ENCODE assay signal across 1 fruit fly cellular context in genomic region chr3L:21515823-21516715, dm6.
TF ChIP-seq lines count a peak whose summit lies in the region.

SAK (minus strand) TSS chr3L:21515887.
Cdk12 (plus strand) TSS chr3L:21516306.

TF ChIP-seq in whole organism, embryonic, 481 proteins besides CTCF, POLR2A, EP300 and RAD21 (continued from another document and continues in another):
- TF ChIP-seq mam (GFP tag; optimal IDR thresholded peaks at IDR 0.05; lab: Kevin White, UChicago), result peak; percentile 77
- TF ChIP-seq zfh1 (GFP tag; IDR thresholded peaks at IDR 0.05; lab: Robert Waterston, UW), result peak; percentile 74; the same call in 2 of the 3 replicates
- TF ChIP-seq CG32767 (GFP tag; IDR thresholded peaks at IDR 0.05; lab: Robert Waterston, UW), result peak; percentile 53
- peak; percentile 82 for TF ChIP-seq ttk (GFP tag; IDR thresholded peaks at IDR 0.05; lab: Robert Waterston, UW)
- peak in 1 of 2 experiments; percentile 5 for TF ChIP-seq tll (GFP tag; optimal IDR thresholded peaks at IDR 0.05; lab: Kevin White, UChicago)
- TF ChIP-seq CG9727 (GFP tag; optimal IDR thresholded peaks at IDR 0.05; lab: Kevin White, UChicago), result peak; percentile 90
- peak; percentile 89 for TF ChIP-seq CG8924 (tag; optimal IDR thresholded peaks at IDR 0.05; lab: Kevin White, UChicago)
- peak; percentile 83 for TF ChIP-seq Nf-YC (tag; optimal IDR thresholded peaks at IDR 0.05; lab: Kevin White, UChicago)
- TF ChIP-seq CG11696 (GFP tag; IDR thresholded peaks at IDR 0.05; lab: Robert Waterston, UW), result no peak; the same call in 1 of the 2 replicates
- TF ChIP-seq Lim3 (GFP tag; IDR thresholded peaks at IDR 0.05; lab: Robert Waterston, UW), result no peak
- peak; percentile 80 for TF ChIP-seq Rx (GFP tag; IDR thresholded peaks at IDR 0.05; lab: Robert Waterston, UW)
- TF ChIP-seq CG8290 (GFP tag; optimal IDR thresholded peaks at IDR 0.05; lab: Kevin White, UChicago), result peak; percentile 82
- TF ChIP-seq CG8290 (tag; optimal IDR thresholded peaks at IDR 0.05; lab: Kevin White, UChicago), result peak; percentile 58 to 62
- no peak for TF ChIP-seq mld (GFP tag; IDR thresholded peaks at IDR 0.05; lab: Robert Waterston, UW; ENCODE audit: partially characterized antibody)
- peak; percentile 89 for TF ChIP-seq phol (tag; optimal IDR thresholded peaks at IDR 0.05; lab: Kevin White, UChicago)
- TF ChIP-seq D19A (tag; optimal IDR thresholded peaks at IDR 0.05; lab: Kevin White, UChicago), result peak; percentile 77
- TF ChIP-seq jumu (GFP tag; optimal IDR thresholded peaks at IDR 0.05; lab: Kevin White, UChicago), result peak; percentile 59
- TF ChIP-seq CG2120 (GFP tag; optimal IDR thresholded peaks at IDR 0.05; lab: Kevin White, UChicago), result peak; percentile 84
- TF ChIP-seq CG13123 (GFP tag; optimal IDR thresholded peaks at IDR 0.05; lab: Kevin White, UChicago), result peak; percentile 32
- peak; percentile 86 for TF ChIP-seq sisA (GFP tag; IDR thresholded peaks at IDR 0.05; lab: Robert Waterston, UW)
- peak; percentile 80 for TF ChIP-seq CG4617 (GFP tag; optimal IDR thresholded peaks at IDR 0.05; lab: Kevin White, UChicago; ENCODE audit: borderline replicate concordance)
- TF ChIP-seq Dip2 (GFP tag; IDR thresholded peaks at IDR 0.05; lab: Robert Waterston, UW), result no peak; the same call in 1 of the 2 replicates
- peak; percentile 12 for TF ChIP-seq ems (GFP tag; optimal IDR thresholded peaks at IDR 0.05; lab: Kevin White, UChicago)
- TF ChIP-seq CG18599 (GFP tag; optimal IDR thresholded peaks at IDR 0.05; lab: Kevin White, UChicago), result peak; percentile 89
- peak; percentile 86 for TF ChIP-seq Chrac-16 (GFP tag; optimal IDR thresholded peaks at IDR 0.05; lab: Kevin White, UChicago)
- peak; percentile 80 for TF ChIP-seq Oaz (GFP tag; IDR thresholded peaks at IDR 0.05; lab: Robert Waterston, UW)
- peak; percentile 43 for TF ChIP-seq sd (tag; optimal IDR thresholded peaks at IDR 0.05; lab: Kevin White, UChicago)
- peak; percentile 66 for TF ChIP-seq CG1529 (GFP tag; optimal IDR thresholded peaks at IDR 0.05; lab: Kevin White, UChicago)
- TF ChIP-seq dmrt11E (tag; optimal IDR thresholded peaks at IDR 0.05; lab: Kevin White, UChicago), result peak; percentile 83
- TF ChIP-seq CHES-1-like (GFP tag; optimal IDR thresholded peaks at IDR 0.05; lab: Kevin White, UChicago), result peak; percentile 28
- no peak for TF ChIP-seq grn (GFP tag; optimal IDR thresholded peaks at IDR 0.05; lab: Kevin White, UChicago)
- peak; percentile 90 for TF ChIP-seq nmo (GFP tag; optimal IDR thresholded peaks at IDR 0.05; lab: Kevin White, UChicago)
- peak in 1 of 3 experiments; percentile 2 for TF ChIP-seq Stat92E (GFP tag; optimal IDR thresholded peaks at IDR 0.05; lab: Kevin White, UChicago)
- no peak for TF ChIP-seq Neu2 (GFP tag; optimal IDR thresholded peaks at IDR 0.05; lab: Kevin White, UChicago; ENCODE audit: borderline replicate concordance)
- TF ChIP-seq cad (GFP tag; optimal IDR thresholded peaks at IDR 0.05; lab: Kevin White, UChicago), result no peak
- TF ChIP-seq repo (GFP tag; optimal IDR thresholded peaks at IDR 0.05; lab: Kevin White, UChicago), result no peak
- TF ChIP-seq sug (tag; optimal IDR thresholded peaks at IDR 0.05; lab: Kevin White, UChicago), result peak; percentile 87
- peak; percentile 88 for TF ChIP-seq CG17802 (tag; optimal IDR thresholded peaks at IDR 0.05; lab: Kevin White, UChicago)
- TF ChIP-seq nom (GFP tag; optimal IDR thresholded peaks at IDR 0.05; lab: Kevin White, UChicago), result peak; percentile 57
- TF ChIP-seq Deaf1 (tag; optimal IDR thresholded peaks at IDR 0.05; lab: Kevin White, UChicago), result no peak
- TF ChIP-seq Mrtf (GFP tag; IDR thresholded peaks at IDR 0.05; lab: Robert Waterston, UW), result peak; percentile 81
- peak; percentile 74 for TF ChIP-seq ab (GFP tag; optimal IDR thresholded peaks at IDR 0.05; lab: Kevin White, UChicago)
- peak; percentile 48 for TF ChIP-seq CG10274 (GFP tag; optimal IDR thresholded peaks at IDR 0.05; lab: Kevin White, UChicago)
- peak; percentile 77 for TF ChIP-seq Elba2 (GFP tag; optimal IDR thresholded peaks at IDR 0.05; lab: Kevin White, UChicago)
- peak; percentile 78 for TF ChIP-seq trem (tag; optimal IDR thresholded peaks at IDR 0.05; lab: Kevin White, UChicago)
- TF ChIP-seq gsb-n (tag; optimal IDR thresholded peaks at IDR 0.05; lab: Kevin White, UChicago), result peak; percentile 82
- peak; percentile 74 for TF ChIP-seq CG17328 (GFP tag; IDR thresholded peaks at IDR 0.05; lab: Robert Waterston, UW)
- peak; percentile 76 for TF ChIP-seq CG12942 (GFP tag; optimal IDR thresholded peaks at IDR 0.05; lab: Kevin White, UChicago)
- peak; percentile 91 for TF ChIP-seq bcd (GFP tag; optimal IDR thresholded peaks at IDR 0.05; lab: Kevin White, UChicago)
- TF ChIP-seq CG6791 (GFP tag; IDR thresholded peaks at IDR 0.05; lab: Robert Waterston, UW; ENCODE audit: partially characterized antibody), result peak; percentile 39; the same call in 1 of the 3 replicates
- TF ChIP-seq CG9932 (GFP tag; IDR thresholded peaks at IDR 0.05; lab: Robert Waterston, UW), result peak; percentile 90
- TF ChIP-seq Hmr (GFP tag; optimal IDR thresholded peaks at IDR 0.05; lab: Kevin White, UChicago), result peak; percentile 88
- peak; percentile 95 for TF ChIP-seq CG17361 (GFP tag; IDR thresholded peaks at IDR 0.05; lab: Robert Waterston, UW)
- TF ChIP-seq BEAF-32 (GFP tag; optimal IDR thresholded peaks at IDR 0.05; lab: Kevin White, UChicago), result peak; percentile 63
- peak; percentile 91 for TF ChIP-seq CoRest (tag; optimal IDR thresholded peaks at IDR 0.05; lab: Kevin White, UChicago)
- no peak; the same call in 1 of the 2 replicates for TF ChIP-seq Poxn (GFP tag; IDR thresholded peaks at IDR 0.05; lab: Robert Waterston, UW)
- TF ChIP-seq her (GFP tag; optimal IDR thresholded peaks at IDR 0.05; lab: Kevin White, UChicago), result no peak
- TF ChIP-seq Bgb (GFP tag; IDR thresholded peaks at IDR 0.05; lab: Robert Waterston, UW; ENCODE audit: partially characterized antibody), result peak; percentile 36; the same call in 1 of the 2 replicates
- TF ChIP-seq insv (GFP tag; optimal IDR thresholded peaks at IDR 0.05; lab: Kevin White, UChicago), result peak in 1 of 2 experiments; percentile 71
- TF ChIP-seq Camta (GFP tag; optimal IDR thresholded peaks at IDR 0.05; lab: Kevin White, UChicago), result peak; percentile 48
- peak; percentile 77 for TF ChIP-seq nerfin-1 (tag; optimal IDR thresholded peaks at IDR 0.05; lab: Kevin White, UChicago)
- peak; percentile 45; the same call in 1 of the 2 replicates for TF ChIP-seq dati (GFP tag; IDR thresholded peaks at IDR 0.05; lab: Robert Waterston, UW)
- TF ChIP-seq CG2202 (tag; optimal IDR thresholded peaks at IDR 0.05; lab: Kevin White, UChicago), result peak; percentile 63
- peak; percentile 47 for TF ChIP-seq Ravus (GFP tag; IDR thresholded peaks at IDR 0.05; lab: Robert Waterston, UW)
- no peak for TF ChIP-seq gcm2 (GFP tag; optimal IDR thresholded peaks at IDR 0.05; lab: Kevin White, UChicago)
- peak; percentile 74 for TF ChIP-seq CG7372 (GFP tag; IDR thresholded peaks at IDR 0.05; lab: Robert Waterston, UW)
- peak; percentile 85 for TF ChIP-seq fd3F (GFP tag; optimal IDR thresholded peaks at IDR 0.05; lab: Kevin White, UChicago)
- no peak for TF ChIP-seq lov (optimal IDR thresholded peaks at IDR 0.05; lab: Kevin White, UChicago)
- TF ChIP-seq lov (GFP tag; IDR thresholded peaks at IDR 0.05; lab: Robert Waterston, UW), result no peak
- TF ChIP-seq scrt (GFP tag; optimal IDR thresholded peaks at IDR 0.05; lab: Kevin White, UChicago), result peak; percentile 71
- TF ChIP-seq dysf (GFP tag; IDR thresholded peaks at IDR 0.05; lab: Robert Waterston, UW), result peak; percentile 86
- TF ChIP-seq chm (GFP tag; IDR thresholded peaks at IDR 0.05; lab: Robert Waterston, UW), result peak; percentile 28
- TF ChIP-seq Usf (GFP tag; optimal IDR thresholded peaks at IDR 0.05; lab: Kevin White, UChicago), result peak; percentile 78
- no peak for TF ChIP-seq NC2β (GFP tag; optimal IDR thresholded peaks at IDR 0.05; lab: Kevin White, UChicago)
- TF ChIP-seq CG15479 (GFP tag; optimal IDR thresholded peaks at IDR 0.05; lab: Kevin White, UChicago), result peak; percentile 12
- TF ChIP-seq H2.0 (GFP tag; IDR thresholded peaks at IDR 0.05; lab: Robert Waterston, UW), result peak; percentile 69
- peak; percentile 37 for TF ChIP-seq CG9797 (GFP tag; optimal IDR thresholded peaks at IDR 0.05; lab: Kevin White, UChicago)
- peak; percentile 64 for TF ChIP-seq CG10654 (GFP tag; optimal IDR thresholded peaks at IDR 0.05; lab: Kevin White, UChicago)
- TF ChIP-seq sc (optimal IDR thresholded peaks at IDR 0.05; lab: Kevin White, UChicago), result no peak
- peak; percentile 77 for TF ChIP-seq sc (GFP tag; optimal IDR thresholded peaks at IDR 0.05; lab: Kevin White, UChicago)
- TF ChIP-seq CG15073 (GFP tag; optimal IDR thresholded peaks at IDR 0.05; lab: Kevin White, UChicago), result peak; percentile 59
- peak; percentile 48 for TF ChIP-seq CG17568 (GFP tag; optimal IDR thresholded peaks at IDR 0.05; lab: Kevin White, UChicago)
- peak; percentile 42 for TF ChIP-seq CG6813 (GFP tag; optimal IDR thresholded peaks at IDR 0.05; lab: Kevin White, UChicago)
- no peak for TF ChIP-seq br (optimal IDR thresholded peaks at IDR 0.05; lab: Kevin White, UChicago)
- TF ChIP-seq gce (GFP tag; IDR thresholded peaks at IDR 0.05; lab: Robert Waterston, UW), result 0 out of 3 replicates have a peak, but pooled peaks have one; percentile 30
- peak; percentile 84 for TF ChIP-seq Dbx (GFP tag; IDR thresholded peaks at IDR 0.05; lab: Robert Waterston, UW)
- peak; percentile 82 for TF ChIP-seq CG9437 (GFP tag; optimal IDR thresholded peaks at IDR 0.05; lab: Kevin White, UChicago)
- peak; percentile 16 for TF ChIP-seq pb (GFP tag; optimal IDR thresholded peaks at IDR 0.05; lab: Kevin White, UChicago)
- TF ChIP-seq CG17912 (GFP tag; optimal IDR thresholded peaks at IDR 0.05; lab: Kevin White, UChicago), result peak; percentile 44
- TF ChIP-seq dpn (GFP tag; optimal IDR thresholded peaks at IDR 0.05; lab: Kevin White, UChicago), result peak; percentile 59 to 85
- TF ChIP-seq CG11247 (GFP tag; IDR thresholded peaks at IDR 0.05; lab: Robert Waterston, UW), result peak; percentile 77
- no peak for TF ChIP-seq p53 (GFP tag; optimal IDR thresholded peaks at IDR 0.05; lab: Kevin White, UChicago)
- TF ChIP-seq CG14965 (GFP tag; optimal IDR thresholded peaks at IDR 0.05; lab: Kevin White, UChicago; ENCODE audit: borderline replicate concordance), result no peak
- TF ChIP-seq slp2 (GFP tag; optimal IDR thresholded peaks at IDR 0.05; lab: Kevin White, UChicago), result peak; percentile 46
- TF ChIP-seq lmd (GFP tag; IDR thresholded peaks at IDR 0.05; lab: Robert Waterston, UW), result peak; percentile 87
- TF ChIP-seq org-1 (GFP tag; optimal IDR thresholded peaks at IDR 0.05; lab: Kevin White, UChicago), result peak; percentile 64
- peak; percentile 77 for TF ChIP-seq abd-A (tag; optimal IDR thresholded peaks at IDR 0.05; lab: Kevin White, UChicago)
- TF ChIP-seq MBD-R2 (GFP tag; IDR thresholded peaks at IDR 0.05; lab: Robert Waterston, UW), result peak; percentile 60
- TF ChIP-seq CG14860 (GFP tag; IDR thresholded peaks at IDR 0.05; lab: Robert Waterston, UW; ENCODE audit: partially characterized antibody), result 0 out of 3 replicates have a peak, but pooled peaks have one; percentile 38
- peak; percentile 22 for TF ChIP-seq CG31365 (tag; optimal IDR thresholded peaks at IDR 0.05; lab: Kevin White, UChicago)
- peak; percentile 88 for TF ChIP-seq CG11456 (GFP tag; IDR thresholded peaks at IDR 0.05; lab: Robert Waterston, UW)
- TF ChIP-seq Xbp1 (GFP tag; optimal IDR thresholded peaks at IDR 0.05; lab: Kevin White, UChicago), result peak; percentile 88
- TF ChIP-seq Bteb2 (GFP tag; optimal IDR thresholded peaks at IDR 0.05; lab: Kevin White, UChicago), result no peak
- peak; percentile 55 for TF ChIP-seq schlank (tag; optimal IDR thresholded peaks at IDR 0.05; lab: Kevin White, UChicago)
- peak; percentile 52 for TF ChIP-seq CG7987 (GFP tag; optimal IDR thresholded peaks at IDR 0.05; lab: Kevin White, UChicago)
- TF ChIP-seq eyg (GFP tag; optimal IDR thresholded peaks at IDR 0.05; lab: Kevin White, UChicago), result no peak
- TF ChIP-seq chif (GFP tag; optimal IDR thresholded peaks at IDR 0.05; lab: Kevin White, UChicago), result peak in 1 of 2 experiments; percentile 57
- peak; percentile 90 for TF ChIP-seq CG13424 (tag; optimal IDR thresholded peaks at IDR 0.05; lab: Kevin White, UChicago)
- peak; percentile 87 for TF ChIP-seq CG13894 (tag; optimal IDR thresholded peaks at IDR 0.05; lab: Kevin White, UChicago)
- peak; percentile 55 for TF ChIP-seq trh (GFP tag; optimal IDR thresholded peaks at IDR 0.05; lab: Kevin White, UChicago)
- peak; percentile 17 to 83 for TF ChIP-seq bsh (GFP tag; optimal IDR thresholded peaks at IDR 0.05; lab: Kevin White, UChicago)
- peak; percentile 38; the same call in 1 of the 2 replicates for TF ChIP-seq GATAe (GFP tag; conservative IDR thresholded peaks at IDR 0.05; lab: Robert Waterston, UW)
- peak; percentile 49 for TF ChIP-seq tx (GFP tag; optimal IDR thresholded peaks at IDR 0.05; lab: Kevin White, UChicago)
- TF ChIP-seq CG13775 (GFP tag; optimal IDR thresholded peaks at IDR 0.05; lab: Kevin White, UChicago), result peak; percentile 93
- TF ChIP-seq hkb (optimal IDR thresholded peaks at IDR 0.05; lab: Kevin White, UChicago), result no peak
- TF ChIP-seq hkb (GFP tag; IDR thresholded peaks at IDR 0.05; lab: Robert Waterston, UW), result peak; percentile 79
- TF ChIP-seq maf-S (GFP tag; optimal IDR thresholded peaks at IDR 0.05; lab: Kevin White, UChicago), result peak; percentile 19
- TF ChIP-seq CG18011 (GFP tag; optimal IDR thresholded peaks at IDR 0.05; lab: Kevin White, UChicago), result peak; percentile 61
- peak; percentile 82 for TF ChIP-seq Fer3 (tag; optimal IDR thresholded peaks at IDR 0.05; lab: Kevin White, UChicago)
- no peak for TF ChIP-seq hth (optimal IDR thresholded peaks at IDR 0.05; lab: Kevin White, UChicago)
- peak; percentile 61 to 86 for TF ChIP-seq Hr51 (GFP tag; optimal IDR thresholded peaks at IDR 0.05; lab: Kevin White, UChicago)
- TF ChIP-seq D19B (GFP tag; optimal IDR thresholded peaks at IDR 0.05; lab: Kevin White, UChicago), result peak; percentile 74
- TF ChIP-seq CG43689 (GFP tag; IDR thresholded peaks at IDR 0.05; lab: Robert Waterston, UW), result 0 out of 2 replicates have a peak, but pooled peaks have one; percentile 34
- TF ChIP-seq klu (GFP tag; IDR thresholded peaks at IDR 0.05; lab: Robert Waterston, UW), result peak; percentile 81
- peak; percentile 74 for TF ChIP-seq ara (GFP tag; IDR thresholded peaks at IDR 0.05; lab: Robert Waterston, UW)
- no peak for TF ChIP-seq CG42726 (GFP tag; IDR thresholded peaks at IDR 0.05; lab: Robert Waterston, UW; ENCODE audit: partially characterized antibody)
- peak; percentile 56; the same call in 2 of the 4 replicates for TF ChIP-seq Dll (GFP tag; IDR thresholded peaks at IDR 0.05; lab: Robert Waterston, UW; ENCODE audit: partially characterized antibody)
- TF ChIP-seq CG17829 (tag; optimal IDR thresholded peaks at IDR 0.05; lab: Kevin White, UChicago), result peak; percentile 89
